Fruit fly (Drosophila melanogaster) whole organism, embryonic: Measurements from ENCODE around the gene CG6511.

Experiments used
- Blimp-1 ChIP-seq: fragments of 200-800 bp; sonication (Bioruptor generic); optimal IDR thresholded peaks from 3 replicates; lab custom pipeline; 2018; ENCODE audit warnings: missing biosample characterization, missing genetic modification characterization, mild to moderate bottlenecking, moderate library complexity, missing genetic modification reagents
- C15 ChIP-seq: fragments of 200-800 bp; sonication (Bioruptor generic); IDR thresholded peaks from 3 replicates; pipeline ENCODE4 v1.3.6; 2022; ENCODE audit warnings: missing biosample characterization, missing genetic modification characterization
- CG10321 ChIP-seq: fragments of 200-800 bp; sonication (Bioruptor generic); IDR thresholded peaks from 2 replicates; pipeline ENCODE4 v1.3.6; 2022; ENCODE audit warnings: missing biosample characterization, missing genetic modification characterization
- CG11504 ChIP-seq: fragments of 200-800 bp; sonication (Bioruptor generic); optimal IDR thresholded peaks from 3 replicates; lab custom pipeline; 2019; ENCODE audit warnings: missing biosample characterization, mild to moderate bottlenecking, missing genetic modification characterization, moderate library complexity
- CG12942 ChIP-seq: fragments of 200-800 bp; sonication (Bioruptor generic); optimal IDR thresholded peaks from 3 replicates; lab custom pipeline; 2016; ENCODE audit warnings: missing biosample characterization, missing genetic modification characterization
- CG14050 ChIP-seq: fragments of 200-800 bp; sonication (Bioruptor generic); IDR thresholded peaks from 3 replicates; pipeline ENCODE4 v1.3.6; 2022; ENCODE audit warnings: missing biosample characterization, missing genetic modification characterization
- CG1529 ChIP-seq: fragments of 200-800 bp; sonication (Bioruptor generic); optimal IDR thresholded peaks from 3 replicates; lab custom pipeline; 2018; ENCODE audit warnings: missing biosample characterization, missing genetic modification characterization
- CG17186 ChIP-seq: fragments of 200-800 bp; sonication (Bioruptor generic); optimal IDR thresholded peaks from 3 replicates; lab custom pipeline; 2017; ENCODE audit warnings: missing biosample characterization, missing genetic modification reagents, missing genetic modification characterization
- CG1792 ChIP-seq: fragments of 200-800 bp; sonication (Bioruptor generic); optimal IDR thresholded peaks from 2 replicates; lab custom pipeline; 2016; ENCODE audit warnings: missing biosample characterization, missing genetic modification characterization
- CG2678 ChIP-seq: fragments of 200-800 bp; sonication (Bioruptor generic); optimal IDR thresholded peaks from 3 replicates; lab custom pipeline; 2019; ENCODE audit warnings: missing biosample characterization, mild to moderate bottlenecking, missing genetic modification characterization, moderate library complexity
- CG2875 ChIP-seq: fragments of 200-800 bp; sonication (Bioruptor generic); optimal IDR thresholded peaks from 2 replicates; lab custom pipeline; 2017; ENCODE audit warnings: missing biosample characterization, mild to moderate bottlenecking, missing genetic modification characterization, missing genetic modification reagents
- CG4282 ChIP-seq: fragments of 200-800 bp; sonication (Bioruptor generic); optimal IDR thresholded peaks from 2 replicates; lab custom pipeline; 2016; ENCODE audit warnings: missing biosample characterization, missing genetic modification characterization
- CG6654 ChIP-seq: fragments of 200-800 bp; sonication (Bioruptor generic); optimal IDR thresholded peaks from 2 replicates; lab custom pipeline; 2017; ENCODE audit warnings: missing biosample characterization, mild to moderate bottlenecking, missing genetic modification characterization
- CG8089 ChIP-seq: fragments of 200-800 bp; sonication (Bioruptor generic); optimal IDR thresholded peaks from 3 replicates; lab custom pipeline; 2016; ENCODE audit warnings: missing biosample characterization, missing genetic modification characterization
- CG8478 ChIP-seq: fragments of >200 bp; optimal IDR thresholded peaks from 2 replicates; lab custom pipeline; 2018
- CG9727 ChIP-seq: fragments of 200-800 bp; sonication (Bioruptor generic); optimal IDR thresholded peaks from 3 replicates; lab custom pipeline; 2017; ENCODE audit warnings: missing biosample characterization, mild to moderate bottlenecking, missing genetic modification characterization
- CG9797 ChIP-seq: fragments of 200-800 bp; sonication (Bioruptor generic); optimal IDR thresholded peaks from 3 replicates; lab custom pipeline; 2018; ENCODE audit warnings: missing biosample characterization, mild to moderate bottlenecking, missing genetic modification characterization
- CoRest ChIP-seq: fragments of 200-800 bp; sonication (Bioruptor generic); optimal IDR thresholded peaks from 3 replicates; lab custom pipeline; 2018; ENCODE audit warnings: missing biosample characterization, mild to moderate bottlenecking, missing genetic modification characterization, moderate library complexity
- D19A ChIP-seq: fragments of 200-800 bp; optimal IDR thresholded peaks from 3 replicates; lab custom pipeline; 2019; ENCODE audit warnings: missing biosample characterization, mild to moderate bottlenecking, missing genetic modification characterization, moderate library complexity
- Dref ChIP-seq: fragments of 200-800 bp; sonication (Bioruptor generic); IDR thresholded peaks from 2 replicates; pipeline ENCODE4 v1.3.6; 2022; ENCODE audit warnings: missing biosample characterization, missing genetic modification characterization
- Gsc ChIP-seq: fragments of 200-800 bp; sonication (Bioruptor generic); IDR thresholded peaks from 2 replicates; pipeline ENCODE4 v1.3.6; 2022; ENCODE audit warnings: missing biosample characterization, missing genetic modification characterization
- HHEX ChIP-seq: fragments of 200-800 bp; sonication (Bioruptor generic); optimal IDR thresholded peaks from 3 replicates; lab custom pipeline; 2017; ENCODE audit warnings: missing biosample characterization, mild to moderate bottlenecking, missing genetic modification characterization, missing genetic modification reagents
- Hmx ChIP-seq: fragments of 200-800 bp; sonication (Bioruptor generic); optimal IDR thresholded peaks from 2 replicates; lab custom pipeline; 2016; ENCODE audit warnings: missing biosample characterization, missing genetic modification characterization
- Lim3 ChIP-seq: fragments of 200-800 bp; sonication (Bioruptor generic); IDR thresholded peaks from 2 replicates; pipeline ENCODE4 v1.3.6; 2022; ENCODE audit warnings: missing biosample characterization, missing genetic modification characterization
- MTF-1 ChIP-seq: fragments of 200-800 bp; sonication (Bioruptor generic); optimal IDR thresholded peaks from 2 replicates; lab custom pipeline; 2018; ENCODE audit warnings: missing biosample characterization, mild to moderate bottlenecking, missing genetic modification characterization, borderline replicate concordance
- Med ChIP-seq: fragments of 200-800 bp; sonication (Bioruptor generic); peaks from one replicate; lab custom pipeline; 2016; ENCODE audit warnings: missing biosample characterization, missing genetic modification characterization, mild to moderate bottlenecking, inconsistent platforms, moderate library complexity
- Mrtf ChIP-seq: fragments of 200-800 bp; sonication (Bioruptor generic); IDR thresholded peaks from 3 replicates; pipeline ENCODE4 v1.3.6; 2022; ENCODE audit warnings: missing biosample characterization, missing genetic modification characterization
- Oaz ChIP-seq: fragments of 200-800 bp; sonication (Bioruptor generic); IDR thresholded peaks from 2 replicates; pipeline ENCODE4 v1.3.6; 2022; ENCODE audit warnings: missing biosample characterization, missing genetic modification characterization
- PHDP ChIP-seq: fragments of 200-800 bp; sonication (Bioruptor generic); optimal IDR thresholded peaks from 3 replicates; lab custom pipeline; 2018; ENCODE audit warnings: missing biosample characterization, mild to moderate bottlenecking, missing genetic modification characterization, moderate library complexity
- Ssrp ChIP-seq: fragments of 200-800 bp; sonication (Bioruptor generic); optimal IDR thresholded peaks from 2 replicates; lab custom pipeline; 2018; ENCODE audit warnings: missing biosample characterization, mild to moderate bottlenecking, missing genetic modification characterization, moderate library complexity
- Stat92E ChIP-seq, 3 experiments: fragments of >200 bp in 2 of 3; fragments of 200-800 bp in 1 of 3; sonication (Bioruptor generic) in 1 of 3; optimal IDR thresholded peaks; 2 replicates each; lab custom pipeline; 2017 to 2019; ENCODE audit warnings: missing biosample characterization in 3 of 3, missing genetic modification characterization in 3 of 3, mild to moderate bottlenecking in 1 of 3, moderate library complexity in 1 of 3
- Trl ChIP-seq, 3 experiments: fragments of >200 bp in 2 of 3; fragments of 200-800 bp in 1 of 3; sonication (Bioruptor generic) in 1 of 3; optimal IDR thresholded peaks; 2 replicates in 1 of 3; 3 replicates in 2 of 3; lab custom pipeline; 2016 to 2017; ENCODE audit warnings: missing biosample characterization in 1 of 3, missing genetic modification characterization in 1 of 3
- abd-A ChIP-seq: fragments of 200-800 bp; sonication (Bioruptor generic); optimal IDR thresholded peaks from 3 replicates; lab custom pipeline; 2019; ENCODE audit warnings: missing biosample characterization, mild to moderate bottlenecking, missing genetic modification characterization, moderate library complexity
- cas ChIP-seq: fragments of 200-800 bp; sonication (Bioruptor generic); IDR thresholded peaks from 2 replicates; pipeline ENCODE4 v1.3.6; 2022; ENCODE audit warnings: missing biosample characterization, missing genetic modification characterization
- dan ChIP-seq: fragments of 200-800 bp; sonication (Bioruptor generic); IDR thresholded peaks from 2 replicates; pipeline ENCODE4 v1.3.6; 2022; ENCODE audit warnings: missing biosample characterization, missing genetic modification characterization
- dati ChIP-seq: fragments of 200-800 bp; sonication (Bioruptor generic); IDR thresholded peaks from 2 replicates; pipeline ENCODE4 v1.3.6; 2022; ENCODE audit warnings: missing biosample characterization, missing genetic modification characterization
- fd3F ChIP-seq: fragments of 200-800 bp; sonication (Bioruptor generic); optimal IDR thresholded peaks from 2 replicates; lab custom pipeline; 2018; ENCODE audit warnings: missing biosample characterization, mild to moderate bottlenecking, missing genetic modification characterization, moderate library complexity
- gcm2 ChIP-seq: fragments of 200-800 bp; sonication (Bioruptor generic); optimal IDR thresholded peaks from 2 replicates; lab custom pipeline; 2016; ENCODE audit warnings: missing biosample characterization, missing genetic modification characterization
- gem ChIP-seq: fragments of 200-800 bp; sonication (Bioruptor generic); optimal IDR thresholded peaks from 2 replicates; lab custom pipeline; 2019; ENCODE audit warnings: missing biosample characterization, mild to moderate bottlenecking, missing genetic modification characterization, moderate library complexity
- grau ChIP-seq: fragments of 200-800 bp; optimal IDR thresholded peaks from 3 replicates; lab custom pipeline; 2019; ENCODE audit warnings: missing biosample characterization, mild to moderate bottlenecking, missing genetic modification characterization, moderate library complexity
- kay ChIP-seq: fragments of 200-800 bp; sonication (Bioruptor generic); optimal IDR thresholded peaks from 2 replicates; lab custom pipeline; 2016; ENCODE audit warnings: missing biosample characterization, missing genetic modification characterization
- lov ChIP-seq, 2 experiments: fragments of 200-800 bp in 1 of 2; fragments of >200 bp in 1 of 2; sonication (Bioruptor generic) in 1 of 2; IDR thresholded peaks in 1 of 2; optimal IDR thresholded peaks in 1 of 2; 2 replicates in 1 of 2; 3 replicates in 1 of 2; pipeline versions ENCODE4 v1.3.6 to Lab custom; 2017 to 2022; ENCODE audit warnings: missing biosample characterization in 1 of 2, missing genetic modification characterization in 1 of 2
- luna ChIP-seq: fragments of 200-800 bp; sonication (Bioruptor generic); optimal IDR thresholded peaks from 2 replicates; lab custom pipeline; 2016; ENCODE audit warnings: missing biosample characterization, missing genetic modification characterization
- nom ChIP-seq: fragments of 200-800 bp; sonication (Bioruptor generic); optimal IDR thresholded peaks from 2 replicates; lab custom pipeline; 2017; ENCODE audit warnings: missing biosample characterization, missing genetic modification characterization, mild to moderate bottlenecking, moderate library complexity, missing genetic modification reagents
- sd ChIP-seq: fragments of 200-800 bp; sonication (Bioruptor generic); optimal IDR thresholded peaks from 3 replicates; lab custom pipeline; 2018; ENCODE audit warnings: missing biosample characterization, mild to moderate bottlenecking, missing genetic modification characterization, moderate library complexity
- sr ChIP-seq: fragments of 200-800 bp; sonication (Bioruptor generic); IDR thresholded peaks from 3 replicates; pipeline ENCODE4 v1.3.6; 2022; ENCODE audit warnings: missing biosample characterization, missing genetic modification characterization
- stwl ChIP-seq: fragments of 200-800 bp; sonication (Bioruptor generic); optimal IDR thresholded peaks from 3 replicates; lab custom pipeline; 2018; ENCODE audit warnings: missing biosample characterization, mild to moderate bottlenecking, missing genetic modification characterization, moderate library complexity
- vnd ChIP-seq: fragments of 200-800 bp; sonication (Bioruptor generic); IDR thresholded peaks from 3 replicates; pipeline ENCODE4 v1.3.6; 2022; ENCODE audit warnings: missing biosample characterization, missing genetic modification characterization; ENCODE audit not compliant: partially characterized antibody

CG6511 gene

DNA sequence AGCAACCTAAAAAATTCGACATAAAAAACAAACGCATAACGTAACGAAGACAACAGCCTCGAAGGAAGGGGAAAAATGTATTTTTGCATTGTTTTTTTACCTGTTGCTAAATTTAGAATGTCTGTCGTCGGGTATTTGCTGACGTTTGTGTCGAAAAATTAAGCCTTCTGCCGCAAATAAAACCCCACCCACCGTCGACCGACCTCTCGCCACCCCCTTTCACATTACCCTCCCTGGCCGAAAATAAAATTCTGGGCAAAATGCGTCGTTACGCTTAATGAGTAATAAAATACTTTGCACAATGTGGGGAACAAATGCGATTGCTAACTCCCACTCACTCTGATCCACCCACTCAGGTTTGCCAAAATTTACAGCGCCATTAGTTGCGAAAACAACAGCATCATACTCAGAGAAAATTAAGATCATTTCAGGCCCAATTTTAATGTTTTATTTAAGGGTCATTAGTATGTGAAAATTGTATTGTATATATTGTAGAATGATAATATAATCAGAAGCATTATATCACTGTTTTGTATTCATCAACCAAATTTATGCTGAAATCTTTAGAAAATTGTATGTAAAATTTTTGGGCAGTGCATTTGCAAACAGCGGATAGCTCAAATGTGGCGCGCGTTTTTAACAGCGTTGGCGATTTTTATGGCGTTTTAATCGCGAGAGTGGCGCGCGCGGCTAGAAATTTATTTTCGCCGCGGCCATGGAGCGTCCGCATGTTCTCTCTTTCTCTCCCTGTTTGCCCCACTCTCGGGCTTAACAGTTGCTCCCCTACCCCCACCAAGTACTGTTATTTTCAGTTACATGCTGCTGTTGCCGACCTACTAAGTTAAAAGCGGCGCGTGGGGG lies 48.7 kb upstream of the CG6511 start (continued):
- no peak for TF ChIP-seq kay
- peak; percentile 66 for TF ChIP-seq PHDP
- TF ChIP-seq CG9727 (GFP tag; lab: Kevin White, UChicago): peak; percentile 45
- TF ChIP-seq sd (tag; lab: Kevin White, UChicago): peak; percentile 23
- TF ChIP-seq CG14050: no peak; the same call in 2 of the 3 replicates
- TF ChIP-seq CG2875 (GFP tag; lab: Kevin White, UChicago): no peak
- TF ChIP-seq Lim3 (GFP tag; lab: Robert Waterston, UW): no peak
- peak; percentile 57 to 59 for TF ChIP-seq Trl (optimal IDR thresholded peaks at IDR 0.05; lab: Kevin White, UChicago)
- TF ChIP-seq Trl (GFP tag; optimal IDR thresholded peaks at IDR 0.05; lab: Kevin White, UChicago): peak; percentile 33
- TF ChIP-seq dati (GFP tag; lab: Robert Waterston, UW): no peak
- peak; percentile 5; the same call in 1 of the 2 replicates for TF ChIP-seq Oaz (GFP tag; lab: Robert Waterston, UW)
- TF ChIP-seq CG10321 (GFP tag; lab: Robert Waterston, UW): no peak
- peak; percentile 63 for TF ChIP-seq grau (tag; lab: Kevin White, UChicago)
- no peak for TF ChIP-seq CG12942 (GFP tag; lab: Kevin White, UChicago)
- no peak for TF ChIP-seq CG4282 (GFP tag; lab: Kevin White, UChicago)
- TF ChIP-seq gcm2 (GFP tag; lab: Kevin White, UChicago): no peak
- no peak for TF ChIP-seq CG1792 (GFP tag; lab: Kevin White, UChicago)
- peak; percentile 75 for TF ChIP-seq Med (GFP tag; lab: Kevin White, UChicago)
- peak; percentile 24 for TF ChIP-seq CG11504 (tag; lab: Kevin White, UChicago)
- no peak for TF ChIP-seq Hmx (GFP tag; lab: Kevin White, UChicago)
- no peak for TF ChIP-seq dan (GFP tag; lab: Robert Waterston, UW)
- TF ChIP-seq CG8089 (GFP tag; lab: Kevin White, UChicago): no peak
- no peak for TF ChIP-seq CG17186 (GFP tag; lab: Kevin White, UChicago)
- no peak for TF ChIP-seq Stat92E (GFP tag; optimal IDR thresholded peaks at IDR 0.05; lab: Kevin White, UChicago)
- TF ChIP-seq MTF-1 (GFP tag; lab: Kevin White, UChicago): no peak
- TF ChIP-seq Gsc: no peak
- TF ChIP-seq sr (GFP tag; lab: Robert Waterston, UW): peak; percentile 47; the same call in 2 of the 3 replicates
- TF ChIP-seq fd3F (GFP tag; lab: Kevin White, UChicago): peak; percentile 23
- TF ChIP-seq CG8478 (lab: Kevin White, UChicago): no peak
- TF ChIP-seq C15 (GFP tag; lab: Robert Waterston, UW): no peak
- TF ChIP-seq luna: no peak
- no peak for TF ChIP-seq Mrtf (GFP tag; lab: Robert Waterston, UW)
- TF ChIP-seq Blimp-1: no peak
- peak; percentile 38 for TF ChIP-seq CoRest
- no peak for TF ChIP-seq nom (GFP tag; lab: Kevin White, UChicago)
- no peak for TF ChIP-seq CG6654 (GFP tag; lab: Kevin White, UChicago)
- no peak for TF ChIP-seq vnd (GFP tag; lab: Robert Waterston, UW)
- no peak for TF ChIP-seq CG1529 (GFP tag; lab: Kevin White, UChicago)
- no peak for TF ChIP-seq Ssrp (tag; lab: Kevin White, UChicago)
- TF ChIP-seq cas (GFP tag; lab: Robert Waterston, UW): no peak
- peak; percentile 62 for TF ChIP-seq CG2678 (tag; lab: Kevin White, UChicago)
- TF ChIP-seq lov (optimal IDR thresholded peaks at IDR 0.05; lab: Kevin White, UChicago): no peak
- TF ChIP-seq lov (GFP tag; IDR thresholded peaks at IDR 0.05; lab: Robert Waterston, UW): no peak
- TF ChIP-seq D19A: no peak
- TF ChIP-seq HHEX: peak; percentile 39
- no peak for TF ChIP-seq Dref (GFP tag; lab: Robert Waterston, UW)
- no peak for TF ChIP-seq abd-A
- TF ChIP-seq gem (tag; lab: Kevin White, UChicago): peak; percentile 69
- no peak for TF ChIP-seq CG9797 (GFP tag; lab: Kevin White, UChicago)
- no peak for TF ChIP-seq stwl (tag; lab: Kevin White, UChicago)
